Fruit fly (Drosophila melanogaster) whole organism, embryonic: ENCODE data around the gene CHES-1-like.

Experiments
- ATbp ChIP-seq: fragments of 200-800 bp; sonication (Bioruptor generic); optimal IDR thresholded peaks from 2 replicates; lab custom pipeline; 2017; ENCODE audit warnings: missing biosample characterization, mild to moderate bottlenecking, missing genetic modification characterization, missing genetic modification reagents
- Ada2b ChIP-seq: fragments of 200-800 bp; sonication (Bioruptor generic); IDR thresholded peaks from 2 replicates; pipeline ENCODE4 v1.3.6; 2022; ENCODE audit warnings: missing biosample characterization, missing genetic modification characterization
- Atf6 ChIP-seq: fragments of 200-800 bp; sonication (Bioruptor generic); IDR thresholded peaks from 2 replicates; pipeline ENCODE4 v1.3.6; 2022; ENCODE audit warnings: missing biosample characterization, missing genetic modification characterization
- Bgb ChIP-seq: fragments of 200-800 bp; sonication (Bioruptor generic); IDR thresholded peaks from 2 replicates; pipeline ENCODE4 v1.3.6; 2022; ENCODE audit warnings: missing biosample characterization, missing genetic modification characterization; ENCODE audit not compliant: partially characterized antibody
- Bteb2 ChIP-seq: fragments of 200-800 bp; sonication (Bioruptor generic); optimal IDR thresholded peaks from 2 replicates; lab custom pipeline; 2016; ENCODE audit warnings: missing biosample characterization, missing genetic modification characterization
- CG1233 ChIP-seq: fragments of 200-800 bp; sonication (Bioruptor generic); optimal IDR thresholded peaks from 4 replicates; lab custom pipeline; 2018; ENCODE audit warnings: missing biosample characterization, mild to moderate bottlenecking, missing genetic modification characterization
- CG15011 ChIP-seq: fragments of 200-800 bp; sonication (Bioruptor generic); optimal IDR thresholded peaks from 3 replicates; lab custom pipeline; 2018; ENCODE audit warnings: missing biosample characterization, mild to moderate bottlenecking, missing genetic modification characterization
- CG17568 ChIP-seq: fragments of 200-800 bp; sonication (Bioruptor generic); optimal IDR thresholded peaks from 2 replicates; lab custom pipeline; 2018; ENCODE audit warnings: missing biosample characterization, mild to moderate bottlenecking, missing genetic modification characterization, moderate library complexity
- CG2116 ChIP-seq: fragments of 200-800 bp; sonication (Bioruptor generic); optimal IDR thresholded peaks from 3 replicates; lab custom pipeline; 2018; ENCODE audit warnings: missing biosample characterization, mild to moderate bottlenecking, missing genetic modification characterization
- CG2129 ChIP-seq: fragments of 200-800 bp; sonication (Bioruptor generic); IDR thresholded peaks from 2 replicates; pipeline ENCODE4 v1.3.6; 2022; ENCODE audit warnings: missing biosample characterization, missing genetic modification characterization; ENCODE audit not compliant: partially characterized antibody
- CG3163 ChIP-seq: fragments of 200-800 bp; sonication (Bioruptor generic); optimal IDR thresholded peaks from 3 replicates; lab custom pipeline; 2016; ENCODE audit warnings: missing biosample characterization, missing genetic modification characterization
- CG4360 ChIP-seq: fragments of 200-800 bp; sonication (Bioruptor generic); IDR thresholded peaks from 2 replicates; pipeline ENCODE4 v1.3.6; 2022; ENCODE audit warnings: missing biosample characterization, missing genetic modification characterization
- CG7928 ChIP-seq: fragments of 200-800 bp; sonication (Bioruptor generic); optimal IDR thresholded peaks from 2 replicates; lab custom pipeline; 2017; ENCODE audit warnings: missing biosample characterization, mild to moderate bottlenecking, missing genetic modification characterization
- CG9609 ChIP-seq: fragments of 200-800 bp; sonication (Bioruptor generic); optimal IDR thresholded peaks from 3 replicates; lab custom pipeline; 2016; ENCODE audit warnings: missing biosample characterization, missing genetic modification characterization
- CG9797 ChIP-seq: fragments of 200-800 bp; sonication (Bioruptor generic); optimal IDR thresholded peaks from 3 replicates; lab custom pipeline; 2018; ENCODE audit warnings: missing biosample characterization, mild to moderate bottlenecking, missing genetic modification characterization
- D ChIP-seq, 2 experiments: fragments of 200-800 bp in 1 of 2; fragments of >200 bp in 1 of 2; sonication (Bioruptor generic) in 1 of 2; optimal IDR thresholded peaks; 2 replicates in 1 of 2; 3 replicates in 1 of 2; lab custom pipeline; 2017; ENCODE audit warnings: mild to moderate bottlenecking in 1 of 2, missing biosample characterization in 1 of 2, missing genetic modification characterization in 1 of 2, missing genetic modification reagents in 1 of 2
- E2f1 ChIP-seq: fragments of 200-800 bp; sonication (Bioruptor generic); IDR thresholded peaks from 2 replicates; pipeline ENCODE4 v1.3.6; 2022; ENCODE audit warnings: missing biosample characterization, missing genetic modification characterization
- GATAe ChIP-seq: fragments of 200-800 bp; sonication (Bioruptor generic); conservative IDR thresholded peaks from 2 replicates; pipeline ENCODE4 v1.3.6; 2022; ENCODE audit warnings: missing biosample characterization, missing genetic modification characterization
- Gsc ChIP-seq: fragments of 200-800 bp; sonication (Bioruptor generic); IDR thresholded peaks from 2 replicates; pipeline ENCODE4 v1.3.6; 2022; ENCODE audit warnings: missing biosample characterization, missing genetic modification characterization
- Hr39 ChIP-seq: fragments of >200 bp; optimal IDR thresholded peaks from 2 replicates; lab custom pipeline; 2017
- MESR4 ChIP-seq: fragments of 200-800 bp; sonication (Bioruptor generic); optimal IDR thresholded peaks from 2 replicates; lab custom pipeline; 2018; ENCODE audit warnings: missing biosample characterization, mild to moderate bottlenecking, missing genetic modification characterization, moderate library complexity
- Oli ChIP-seq: fragments of 200-800 bp; sonication (Bioruptor generic); optimal IDR thresholded peaks from 2 replicates; lab custom pipeline; 2018; ENCODE audit warnings: missing biosample characterization, mild to moderate bottlenecking, missing genetic modification characterization, moderate library complexity
- az2 ChIP-seq: fragments of 200-800 bp; sonication (Bioruptor generic); optimal IDR thresholded peaks from 3 replicates; lab custom pipeline; 2016; ENCODE audit warnings: missing biosample characterization, missing genetic modification characterization
- bbx ChIP-seq: fragments of 200-800 bp; sonication (Bioruptor generic); IDR thresholded peaks from 2 replicates; pipeline ENCODE4 v1.3.6; 2022; ENCODE audit warnings: missing biosample characterization, missing genetic modification characterization; ENCODE audit not compliant: partially characterized antibody
- bowl ChIP-seq: fragments of 200-800 bp; sonication (Bioruptor generic); IDR thresholded peaks from 2 replicates; pipeline ENCODE4 v1.3.6; 2022; ENCODE audit warnings: missing biosample characterization, missing genetic modification characterization
- chm ChIP-seq: fragments of 200-800 bp; sonication (Bioruptor generic); IDR thresholded peaks from 2 replicates; pipeline ENCODE4 v1.3.6; 2022; ENCODE audit warnings: missing biosample characterization, missing genetic modification characterization
- danr ChIP-seq: fragments of 200-800 bp; sonication (Bioruptor generic); IDR thresholded peaks from 2 replicates; pipeline ENCODE4 v1.3.6; 2022; ENCODE audit warnings: missing biosample characterization, missing genetic modification characterization
- dimm ChIP-seq: fragments of 200-800 bp; sonication (Bioruptor generic); IDR thresholded peaks from 2 replicates; pipeline ENCODE4 v1.3.6; 2022; ENCODE audit warnings: missing biosample characterization, missing genetic modification characterization
- eyg ChIP-seq: fragments of 200-800 bp; sonication (Bioruptor generic); optimal IDR thresholded peaks from 3 replicates; lab custom pipeline; 2016; ENCODE audit warnings: missing biosample characterization, missing genetic modification characterization
- gcm ChIP-seq: fragments of 200-800 bp; sonication (Bioruptor generic); optimal IDR thresholded peaks from 2 replicates; lab custom pipeline; 2019; ENCODE audit warnings: missing biosample characterization, mild to moderate bottlenecking, missing genetic modification characterization, moderate library complexity
- gem ChIP-seq: fragments of 200-800 bp; sonication (Bioruptor generic); optimal IDR thresholded peaks from 2 replicates; lab custom pipeline; 2019; ENCODE audit warnings: missing biosample characterization, mild to moderate bottlenecking, missing genetic modification characterization, moderate library complexity
- gfzf ChIP-seq: fragments of 200-800 bp; sonication (Bioruptor generic); optimal IDR thresholded peaks from 2 replicates; lab custom pipeline; 2016; ENCODE audit warnings: missing biosample characterization, mild to moderate bottlenecking, missing genetic modification characterization, moderate library complexity
- her ChIP-seq: fragments of 200-800 bp; sonication (Bioruptor generic); optimal IDR thresholded peaks from 2 replicates; lab custom pipeline; 2016; ENCODE audit warnings: missing biosample characterization, missing genetic modification characterization
- kah ChIP-seq: fragments of 200-800 bp; sonication (Bioruptor generic); optimal IDR thresholded peaks from 2 replicates; lab custom pipeline; 2018; ENCODE audit warnings: missing biosample characterization, mild to moderate bottlenecking, missing genetic modification characterization
- kay ChIP-seq: fragments of 200-800 bp; sonication (Bioruptor generic); optimal IDR thresholded peaks from 2 replicates; lab custom pipeline; 2016; ENCODE audit warnings: missing biosample characterization, missing genetic modification characterization
- lov ChIP-seq, 2 experiments: fragments of 200-800 bp in 1 of 2; fragments of >200 bp in 1 of 2; sonication (Bioruptor generic) in 1 of 2; IDR thresholded peaks in 1 of 2; optimal IDR thresholded peaks in 1 of 2; 2 replicates in 1 of 2; 3 replicates in 1 of 2; pipeline versions ENCODE4 v1.3.6 to Lab custom; 2017 to 2022; ENCODE audit warnings: missing biosample characterization in 1 of 2, missing genetic modification characterization in 1 of 2
- nom ChIP-seq: fragments of 200-800 bp; sonication (Bioruptor generic); optimal IDR thresholded peaks from 2 replicates; lab custom pipeline; 2017; ENCODE audit warnings: missing biosample characterization, missing genetic modification characterization, mild to moderate bottlenecking, moderate library complexity, missing genetic modification reagents
- odd ChIP-seq: fragments of 200-800 bp; sonication (Bioruptor generic); optimal IDR thresholded peaks from 2 replicates; lab custom pipeline; 2017; ENCODE audit warnings: missing biosample characterization, mild to moderate bottlenecking, missing genetic modification characterization
- prd ChIP-seq, 3 experiments: fragments of >200 bp in 2 of 3; fragments of 200-800 bp in 1 of 3; sonication (Bioruptor generic) in 1 of 3; optimal IDR thresholded peaks in 2 of 3; IDR thresholded peaks in 1 of 3; 2 replicates in 2 of 3; 3 replicates in 1 of 3; pipeline versions ENCODE4 v1.3.6 to Lab custom; 2017 to 2022; ENCODE audit warnings: missing biosample characterization in 1 of 3, missing genetic modification characterization in 1 of 3
- pzg ChIP-seq: fragments of 200-800 bp; sonication (Bioruptor generic); optimal IDR thresholded peaks from 3 replicates; lab custom pipeline; 2018; ENCODE audit warnings: missing biosample characterization, mild to moderate bottlenecking, missing genetic modification characterization, moderate library complexity
- rib ChIP-seq: fragments of 200-800 bp; sonication (Bioruptor generic); IDR thresholded peaks from 2 replicates; pipeline ENCODE4 v1.3.6; 2022; ENCODE audit warnings: missing biosample characterization, missing genetic modification characterization
- slbo ChIP-seq: fragments of 200-800 bp; sonication (Bioruptor generic); IDR thresholded peaks from 2 replicates; pipeline ENCODE4 v1.3.6; 2022; ENCODE audit warnings: missing biosample characterization, missing genetic modification characterization
- sr ChIP-seq: fragments of 200-800 bp; sonication (Bioruptor generic); IDR thresholded peaks from 3 replicates; pipeline ENCODE4 v1.3.6; 2022; ENCODE audit warnings: missing biosample characterization, missing genetic modification characterization

CHES-1-like gene

DNA sequence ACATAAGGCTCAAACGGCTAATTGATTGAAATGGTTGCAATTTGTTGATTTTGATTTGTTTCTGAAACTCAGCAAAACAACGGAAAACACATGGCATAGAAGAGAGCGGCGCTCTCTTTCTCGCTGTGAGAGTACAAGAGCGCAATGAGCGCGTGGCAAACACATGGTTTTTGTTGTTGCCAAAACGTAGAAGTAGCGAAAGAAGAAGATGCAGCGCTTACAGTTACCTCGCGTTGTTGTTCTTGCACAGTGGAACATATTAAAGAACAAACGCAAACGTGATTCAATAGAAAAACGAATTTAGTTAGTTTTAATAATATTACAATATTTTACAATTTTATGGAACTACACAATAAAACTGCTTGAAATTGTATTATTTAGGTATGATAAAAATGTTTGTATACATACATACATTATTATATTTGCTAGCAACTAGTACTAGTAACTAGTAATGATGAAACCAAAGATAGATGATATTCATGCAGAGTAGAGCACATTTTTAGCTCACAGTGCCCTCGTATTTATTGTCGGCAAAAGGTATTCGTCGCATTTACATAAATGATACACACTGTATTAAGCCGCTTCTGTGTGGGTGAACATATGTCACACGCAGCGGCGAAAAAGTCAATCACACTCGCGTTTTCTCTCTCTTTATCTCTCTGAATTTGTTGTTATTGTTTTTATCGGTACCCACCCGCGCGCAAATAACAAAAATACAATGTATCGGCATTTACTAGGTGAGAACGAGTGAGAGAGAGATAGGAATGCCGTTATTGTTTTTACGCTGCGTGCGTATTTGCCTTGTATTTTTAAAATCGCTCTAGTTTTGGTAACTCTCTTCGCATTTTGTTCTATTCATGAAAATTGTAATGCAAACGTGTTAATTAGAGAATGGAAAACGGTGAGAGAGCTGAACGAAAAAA lies 3.7 kb downstream of the CHES-1-like start (continued):
- TF ChIP-seq sr (GFP tag; lab: Robert Waterston, UW) = peak; percentile 52; the same call in 1 of the 3 replicates
- no peak for TF ChIP-seq dimm (GFP tag; lab: Robert Waterston, UW)
- peak; percentile 80 for TF ChIP-seq CG9609 (GFP tag; lab: Kevin White, UChicago)
- TF ChIP-seq danr (GFP tag; lab: Robert Waterston, UW) = peak; percentile 78
- TF ChIP-seq kah (GFP tag; lab: Kevin White, UChicago) = peak; percentile 70
- TF ChIP-seq CG15011 = peak; percentile 93
- TF ChIP-seq Hr39 = no peak
- TF ChIP-seq Oli (tag; lab: Kevin White, UChicago) = peak; percentile 97
- 0 out of 2 replicates have a peak, but pooled peaks have one; percentile 42 for TF ChIP-seq Gsc (GFP tag; lab: Robert Waterston, UW)
- peak; percentile 92 for TF ChIP-seq ATbp (GFP tag; lab: Kevin White, UChicago)
- peak; percentile 93 for TF ChIP-seq Atf6 (GFP tag; lab: Robert Waterston, UW)
- peak; percentile 90 for TF ChIP-seq kay (GFP tag; lab: Kevin White, UChicago)
- peak; percentile 65 for TF ChIP-seq CG2116 (GFP tag; lab: Kevin White, UChicago)
- peak; percentile 12 for TF ChIP-seq MESR4 (GFP tag; lab: Kevin White, UChicago)
- TF ChIP-seq slbo (GFP tag; lab: Robert Waterston, UW) = peak; percentile 85
- no peak for TF ChIP-seq bbx (GFP tag; lab: Robert Waterston, UW)
- peak; percentile 48 for TF ChIP-seq her (GFP tag; lab: Kevin White, UChicago)
- peak; percentile 75 for TF ChIP-seq Bteb2
- no peak for TF ChIP-seq prd (optimal IDR thresholded peaks at IDR 0.05; lab: Kevin White, UChicago)
- TF ChIP-seq prd (GFP tag; IDR thresholded peaks at IDR 0.05; lab: Robert Waterston, UW) = peak; percentile 87; the same call in 2 of the 3 replicates
- no peak for TF ChIP-seq gfzf (GFP tag; lab: Kevin White, UChicago)
- TF ChIP-seq pzg (GFP tag; lab: Kevin White, UChicago) = peak; percentile 13
- 0 out of 2 replicates have a peak, but pooled peaks have one; percentile 52 for TF ChIP-seq rib (GFP tag; lab: Robert Waterston, UW)
- peak; percentile 53; the same call in 1 of the 2 replicates for TF ChIP-seq GATAe (GFP tag; lab: Robert Waterston, UW)
- peak; percentile 72 for TF ChIP-seq CG7928
- peak; percentile 94 for TF ChIP-seq gcm (GFP tag; lab: Kevin White, UChicago)
- peak; percentile 94 for TF ChIP-seq odd

DNA sequence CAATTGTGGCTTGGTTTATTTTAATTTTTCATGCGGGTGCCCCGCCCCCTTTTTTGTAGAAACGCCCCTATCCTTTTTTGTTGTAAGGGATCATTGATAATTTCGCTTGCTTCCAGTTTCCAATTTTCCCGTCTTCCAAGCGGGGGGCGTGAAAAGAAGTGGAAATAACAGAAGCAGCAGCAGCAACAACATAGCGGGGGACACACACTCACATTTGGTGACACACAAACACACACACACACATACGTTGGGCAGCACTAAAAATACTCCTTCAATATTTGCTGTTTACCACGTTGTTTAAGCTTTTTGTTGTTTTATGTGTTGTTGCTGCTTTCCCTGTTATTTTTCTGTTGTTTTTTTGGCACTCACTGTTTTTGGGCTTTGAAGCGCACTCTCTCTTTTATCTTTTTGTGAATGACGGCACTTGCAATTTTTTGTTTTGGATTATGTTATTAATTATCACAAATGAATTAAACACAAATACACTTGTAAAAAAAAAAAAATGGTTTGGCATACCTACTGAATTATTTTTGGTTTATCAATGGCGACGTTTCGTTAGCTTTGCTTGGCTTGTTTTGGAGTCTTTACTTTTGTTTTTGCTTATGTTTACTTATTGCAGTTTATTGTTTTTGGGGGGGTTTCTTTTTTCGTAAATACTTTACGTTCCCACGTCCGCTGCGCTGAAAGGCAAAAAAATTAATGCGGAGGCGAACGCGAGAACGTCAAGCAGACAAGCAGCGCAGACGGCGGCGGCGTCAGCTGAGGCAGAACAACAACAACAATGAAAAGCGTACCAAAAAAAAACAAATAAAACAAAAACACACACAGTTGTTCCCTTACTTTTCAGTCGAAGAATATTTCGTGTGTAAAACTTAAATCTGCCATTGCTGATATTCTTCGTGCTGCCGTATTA lies 4.7 kb downstream of the CHES-1-like start:
- peak; percentile 17 for TF ChIP-seq CG15011
- TF ChIP-seq gcm (GFP tag; lab: Kevin White, UChicago) = peak; percentile 64
- no peak for TF ChIP-seq eyg (GFP tag; lab: Kevin White, UChicago)
- TF ChIP-seq chm = 0 out of 2 replicates have a peak, but pooled peaks have one; percentile 7
- TF ChIP-seq Bgb = no peak
- TF ChIP-seq CG9797 = no peak
- peak; percentile 41; the same call in 2 of the 3 replicates for TF ChIP-seq sr (GFP tag; lab: Robert Waterston, UW)
- no peak for TF ChIP-seq CG17568 (GFP tag; lab: Kevin White, UChicago)
- no peak for TF ChIP-seq lov (optimal IDR thresholded peaks at IDR 0.05; lab: Kevin White, UChicago)
- no peak for TF ChIP-seq lov (GFP tag; IDR thresholded peaks at IDR 0.05; lab: Robert Waterston, UW)
- TF ChIP-seq CG4360 (GFP tag; lab: Robert Waterston, UW) = peak; percentile 90
- TF ChIP-seq az2 (GFP tag; lab: Kevin White, UChicago) = no peak
- TF ChIP-seq CG2129 = no peak
- no peak for TF ChIP-seq Ada2b
- TF ChIP-seq nom (GFP tag; lab: Kevin White, UChicago) = peak; percentile 72
- TF ChIP-seq gem (tag; lab: Kevin White, UChicago) = peak; percentile 5
- TF ChIP-seq bowl (GFP tag; lab: Robert Waterston, UW) = no peak
- TF ChIP-seq D (optimal IDR thresholded peaks at IDR 0.05; lab: Kevin White, UChicago) = no peak
- TF ChIP-seq D (GFP tag; optimal IDR thresholded peaks at IDR 0.05; lab: Kevin White, UChicago) = no peak
- no peak for TF ChIP-seq E2f1
- TF ChIP-seq CG3163 (GFP tag; lab: Kevin White, UChicago) = peak; percentile 45
- peak; percentile 7 for TF ChIP-seq CG1233 (GFP tag; lab: Kevin White, UChicago)
